Worm (Caenorhabditis elegans) whole organism, L3 larva: ENCODE data around the gene tmem-131.
A peak's percentile ranks its signal among the peaks of the same experiment; 100 is the strongest.

Experiments
- R02D3.7 ChIP-seq: fragments of 150-350 bp; optimal IDR thresholded peaks from 2 replicates; lab custom pipeline; 2014; ENCODE audit warnings: missing biosample characterization, missing genetic modification characterization
- ZK546.5 ChIP-seq: sonication (generic microtip); optimal IDR thresholded peaks from 2 replicates; lab custom pipeline; 2017; ENCODE audit warnings: missing biosample characterization, missing genetic modification characterization
- aly-2 ChIP-seq: fragments of 150-350 bp; optimal IDR thresholded peaks from 2 replicates; lab custom pipeline; 2014; ENCODE audit warnings: missing biosample characterization, missing genetic modification characterization
- ama-1 ChIP-seq: fragments of 150-350 bp; optimal IDR thresholded peaks from 2 replicates; lab custom pipeline; 2018
- ceh-16 ChIP-seq: sonication (generic microtip); optimal IDR thresholded peaks from 2 replicates; lab custom pipeline; 2017; ENCODE audit warnings: missing biosample characterization, missing genetic modification characterization
- ceh-28 ChIP-seq: fragments of 150-350 bp; optimal IDR thresholded peaks from 2 replicates; lab custom pipeline; 2014; ENCODE audit warnings: missing biosample characterization, missing genetic modification reagents, missing genetic modification characterization
- ceh-9 ChIP-seq: sonication (generic microtip); optimal IDR thresholded peaks from 2 replicates; lab custom pipeline; 2018; ENCODE audit warnings: missing biosample characterization, missing genetic modification characterization
- daf-12 ChIP-seq: fragments of 150-350 bp; optimal IDR thresholded peaks from 2 replicates; lab custom pipeline; 2014; ENCODE audit warnings: missing biosample characterization, missing genetic modification reagents, missing genetic modification characterization
- egl-27 ChIP-seq: sonication (generic microtip); optimal IDR thresholded peaks from 4 replicates; lab custom pipeline; 2017; ENCODE audit warnings: missing biosample characterization, missing genetic modification reagents, missing genetic modification characterization
- egl-5 ChIP-seq: fragments of 150-350 bp; optimal IDR thresholded peaks from 2 replicates; lab custom pipeline; 2017; ENCODE audit warnings: missing biosample characterization, missing genetic modification reagents, missing genetic modification characterization, inconsistent platforms
- elt-2 ChIP-seq: sonication (generic microtip); optimal IDR thresholded peaks from 2 replicates; lab custom pipeline; 2016; ENCODE audit warnings: missing genetic modification reagents, mild to moderate bottlenecking, missing genetic modification characterization, missing compliant biosample characterization
- elt-3 ChIP-seq, 3 experiments: fragments of 150-350 bp in 1 of 3; sonication (generic microtip) in 2 of 3; optimal IDR thresholded peaks; 2 replicates in 2 of 3; 4 replicates in 1 of 3; lab custom pipeline; 2014 to 2017; ENCODE audit warnings: missing biosample characterization in 3 of 3, missing genetic modification characterization in 3 of 3
- eor-1 ChIP-seq, 2 experiments: fragments of 150-350 bp; optimal IDR thresholded peaks; 2 replicates each; lab custom pipeline; 2014 to 2018; ENCODE audit warnings: missing biosample characterization in 2 of 2, missing genetic modification characterization in 2 of 2
- hmg-11 ChIP-seq: sonication (generic microtip); optimal IDR thresholded peaks from 2 replicates; lab custom pipeline; 2016; ENCODE audit warnings: missing genetic modification characterization, missing compliant biosample characterization
- jun-1 ChIP-seq: fragments of 150-350 bp; optimal IDR thresholded peaks from 2 replicates; lab custom pipeline; 2014; ENCODE audit warnings: missing biosample characterization, missing genetic modification reagents, missing genetic modification characterization
- lin-15B ChIP-seq: fragments of 150-350 bp; optimal IDR thresholded peaks from 2 replicates; lab custom pipeline; 2014; ENCODE audit warnings: missing biosample characterization, missing genetic modification characterization
- lin-39 ChIP-seq: fragments of 150-350 bp; optimal IDR thresholded peaks from 2 replicates; lab custom pipeline; 2018; ENCODE audit warnings: missing biosample characterization, missing genetic modification reagents, missing genetic modification characterization
- mdl-1 ChIP-seq: fragments of 150-350 bp; optimal IDR thresholded peaks from 2 replicates; lab custom pipeline; 2014; ENCODE audit warnings: missing biosample characterization, missing genetic modification characterization
- mml-1 ChIP-seq: fragments of 150-350 bp; sonication (generic microtip); optimal IDR thresholded peaks from 3 replicates; lab custom pipeline; 2014; ENCODE audit warnings: missing biosample characterization, missing genetic modification characterization
- nfya-1 ChIP-seq: sonication (generic microtip); optimal IDR thresholded peaks from 2 replicates; lab custom pipeline; 2017; ENCODE audit warnings: missing genetic modification characterization, mild to moderate bottlenecking, missing compliant biosample characterization, antibody characterized with exemption, moderate library complexity; ENCODE audit not compliant: insufficient read depth
- nhr-11 ChIP-seq: fragments of 150-350 bp; optimal IDR thresholded peaks from 2 replicates; lab custom pipeline; 2014; ENCODE audit warnings: missing biosample characterization, missing genetic modification characterization
- nhr-12 ChIP-seq: fragments of 150-350 bp; optimal IDR thresholded peaks from 2 replicates; lab custom pipeline; 2014; ENCODE audit warnings: missing biosample characterization, missing genetic modification characterization
- nhr-23 ChIP-seq: fragments of 150-350 bp; optimal IDR thresholded peaks from 2 replicates; lab custom pipeline; 2014; ENCODE audit warnings: missing biosample characterization, missing genetic modification reagents, missing genetic modification characterization
- nhr-237 ChIP-seq: fragments of 150-350 bp; optimal IDR thresholded peaks from 2 replicates; lab custom pipeline; 2014; ENCODE audit warnings: missing biosample characterization, missing genetic modification characterization
- nhr-25 ChIP-seq: sonication (generic microtip); optimal IDR thresholded peaks from 2 replicates; lab custom pipeline; 2017; ENCODE audit warnings: missing biosample characterization, missing genetic modification characterization
- nhr-28 ChIP-seq: fragments of 150-350 bp; optimal IDR thresholded peaks from 2 replicates; lab custom pipeline; 2014; ENCODE audit warnings: missing biosample characterization, missing genetic modification characterization
- nhr-43 ChIP-seq: sonication (generic microtip); optimal IDR thresholded peaks from 2 replicates; lab custom pipeline; 2016; ENCODE audit warnings: mild to moderate bottlenecking, missing genetic modification characterization, missing compliant biosample characterization; ENCODE audit not compliant: poor library complexity, severe bottlenecking
- nhr-67 ChIP-seq: fragments of 150-350 bp; optimal IDR thresholded peaks from 2 replicates; lab custom pipeline; 2014; ENCODE audit warnings: missing biosample characterization, missing genetic modification characterization
- nhr-77 ChIP-seq: fragments of 150-350 bp; optimal IDR thresholded peaks from 2 replicates; lab custom pipeline; 2014; ENCODE audit warnings: missing biosample characterization, missing genetic modification characterization
- pha-4 ChIP-seq: fragments of 150-350 bp; optimal IDR thresholded peaks from 2 replicates; lab custom pipeline; 2014; ENCODE audit warnings: missing biosample characterization, missing genetic modification reagents, missing genetic modification characterization
- pqm-1 ChIP-seq: fragments of 150-350 bp; optimal IDR thresholded peaks from 2 replicates; lab custom pipeline; 2017; ENCODE audit warnings: missing biosample characterization, missing genetic modification characterization, inconsistent platforms
- sea-2 ChIP-seq: fragments of 150-350 bp; sonication (generic microtip); optimal IDR thresholded peaks from 4 replicates; lab custom pipeline; 2014; ENCODE audit warnings: missing biosample characterization, missing genetic modification reagents, missing genetic modification characterization
- skn-1 ChIP-seq: fragments of 150-350 bp; optimal IDR thresholded peaks from 2 replicates; lab custom pipeline; 2014; ENCODE audit warnings: missing biosample characterization, missing genetic modification characterization
- snpc-4 ChIP-seq: fragments of 150-350 bp; optimal IDR thresholded peaks from 2 replicates; lab custom pipeline; 2014; ENCODE audit warnings: missing biosample characterization, missing genetic modification characterization
- tbx-2 ChIP-seq: sonication (generic microtip); optimal IDR thresholded peaks from 2 replicates; lab custom pipeline; 2016; ENCODE audit warnings: mild to moderate bottlenecking, missing genetic modification characterization, missing compliant biosample characterization
- unc-39 ChIP-seq: sonication (generic microtip); optimal IDR thresholded peaks from 4 replicates; lab custom pipeline; 2017; ENCODE audit warnings: missing biosample characterization, missing genetic modification characterization
- unc-62 ChIP-seq: fragments of 150-350 bp; sonication (generic microtip); optimal IDR thresholded peaks from 4 replicates; lab custom pipeline; 2014; ENCODE audit warnings: missing biosample characterization, missing genetic modification reagents, missing genetic modification characterization
- ztf-11 ChIP-seq: fragments of 150-350 bp; optimal IDR thresholded peaks from 2 replicates; lab custom pipeline; 2014; ENCODE audit warnings: missing biosample characterization, missing genetic modification characterization
- ztf-4 ChIP-seq: fragments of 150-350 bp; optimal IDR thresholded peaks from 2 replicates; lab custom pipeline; 2014; ENCODE audit warnings: missing biosample characterization, missing genetic modification characterization

Gene tmem-131

ce11 chrIII:5025136-5025629 is 27.2 kb upstream of the tmem-131 start (continued):
- TF ChIP-seq hmg-11 (tag; lab: Kevin White, UChicago): no peak
- no peak for TF ChIP-seq egl-27 (tag; lab: Kevin White, UChicago)
- no peak for TF ChIP-seq nhr-12 (tag; lab: Kevin White, UChicago)
- TF ChIP-seq snpc-4 (tag; lab: Kevin White, UChicago): no peak
- peak; percentile 98 for TF ChIP-seq ama-1
- TF ChIP-seq elt-3 (tag; optimal IDR thresholded peaks at IDR 0.05; lab: Kevin White, UChicago): no peak
- TF ChIP-seq nhr-11 (tag; lab: Kevin White, UChicago): no peak
- TF ChIP-seq unc-62 (GFP tag; lab: Kevin White, UChicago): no peak
- TF ChIP-seq daf-12 (tag; lab: Kevin White, UChicago): no peak
- no peak for TF ChIP-seq nhr-77 (tag; lab: Kevin White, UChicago)
- TF ChIP-seq nhr-23 (tag; lab: Kevin White, UChicago): peak; percentile 16
- no peak for TF ChIP-seq ceh-28

ce11 chrIII:5024393-5024964 is 26.5 kb upstream of the tmem-131 start, which contains the start of gene pcf-11:
Gene pcf-11 (plus strand): TSS chrIII:5024914.
- TF ChIP-seq nhr-237 (tag; lab: Kevin White, UChicago) (no peak), nhr-25 (tag; lab: Kevin White, UChicago) (peak; percentile 28), skn-1 (tag; lab: Kevin White, UChicago) (peak; percentile 3), unc-39 (tag; lab: Kevin White, UChicago) (no peak), nhr-23 (tag; lab: Kevin White, UChicago) (peak; percentile 34), nfya-1 (tag; lab: Kevin White, UChicago) (peak; percentile 87), ama-1 (peak; percentile 31), lin-15B (peak; percentile 80), hmg-11 (tag; lab: Kevin White, UChicago) (peak; percentile 56), pqm-1 (tag; lab: Kevin White, UChicago) (peak; percentile 6), ZK546.5 (tag; lab: Kevin White, UChicago) (no peak), pha-4 (tag; lab: Kevin White, UChicago) (peak; percentile 77), nhr-43 (peak; percentile 42), sea-2 (GFP tag; lab: Kevin White, UChicago) (peak; percentile 3), elt-2 (peak; percentile 41), ceh-16 (no peak), ztf-4 (tag; lab: Kevin White, UChicago) (no peak), mml-1 (tag; lab: Kevin White, UChicago) (no peak), lin-39 (tag; lab: Kevin White, UChicago) (peak; percentile 86), egl-5 (tag; lab: Kevin White, UChicago) (no peak), nhr-11 (tag; lab: Kevin White, UChicago) (no peak), ceh-28 (peak; percentile 81), R02D3.7 (tag; lab: Kevin White, UChicago) (no peak), mdl-1 (tag; lab: Kevin White, UChicago) (peak; percentile 20)

DNA sequence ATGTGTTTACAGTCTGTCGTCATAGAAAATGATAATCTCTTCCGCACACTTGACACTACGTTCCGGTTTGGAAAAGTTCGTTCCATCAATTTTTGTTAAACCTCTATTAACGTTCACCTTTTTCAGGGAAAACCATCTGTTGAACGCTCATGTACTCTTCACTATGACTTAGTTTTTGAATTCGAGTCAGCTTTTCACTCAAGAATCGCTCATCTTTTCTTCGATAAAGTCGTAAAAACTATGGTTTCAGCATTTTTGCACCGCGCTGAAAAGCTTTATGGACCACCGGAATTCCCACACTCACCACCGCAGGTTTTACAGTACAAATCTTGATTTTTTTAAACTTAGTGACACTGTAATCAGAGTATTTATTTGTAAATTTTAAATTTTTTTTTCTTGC is 25.7 kb upstream of the tmem-131 start:
- peak; percentile 16 for TF ChIP-seq ama-1
- no peak for TF ChIP-seq nhr-77 (tag; lab: Kevin White, UChicago)
- no peak for TF ChIP-seq R02D3.7 (tag; lab: Kevin White, UChicago)

ce11 chrIII:5022964-5023363 is 25.0 kb upstream of the tmem-131 start, which contains the start of gene R144.13:
Gene R144.13 (plus strand): TSS chrIII:5023264.
- TF ChIP-seq aly-2 (tag; lab: Kevin White, UChicago) (no peak), jun-1 (no peak), ceh-9 (tag; lab: Kevin White, UChicago) (no peak), ztf-4 (tag; lab: Kevin White, UChicago) (no peak)

ce11 chrIII:5021689-5022088 is 23.7 kb upstream of the tmem-131 start, which contains the start of gene R144.3:
Gene R144.3 (plus strand): TSS chrIII:5021989.
- TF ChIP-seq hmg-11 (tag; lab: Kevin White, UChicago) (no peak), unc-62 (GFP tag; lab: Kevin White, UChicago) (no peak), eor-1 (tag; optimal IDR thresholded peaks at IDR 0.05; lab: Kevin White, UChicago) (no peak), ceh-28 (no peak), nhr-67 (no peak), R02D3.7 (tag; lab: Kevin White, UChicago) (no peak), nhr-11 (tag; lab: Kevin White, UChicago) (no peak), nhr-28 (tag; lab: Kevin White, UChicago) (no peak), tbx-2 (tag; lab: Kevin White, UChicago) (no peak), ztf-11 (tag; lab: Kevin White, UChicago) (no peak)
